Worm (Caenorhabditis elegans): ENCODE data around the gene Y57G11C.52.

Gene Y57G11C.52

DNA sequence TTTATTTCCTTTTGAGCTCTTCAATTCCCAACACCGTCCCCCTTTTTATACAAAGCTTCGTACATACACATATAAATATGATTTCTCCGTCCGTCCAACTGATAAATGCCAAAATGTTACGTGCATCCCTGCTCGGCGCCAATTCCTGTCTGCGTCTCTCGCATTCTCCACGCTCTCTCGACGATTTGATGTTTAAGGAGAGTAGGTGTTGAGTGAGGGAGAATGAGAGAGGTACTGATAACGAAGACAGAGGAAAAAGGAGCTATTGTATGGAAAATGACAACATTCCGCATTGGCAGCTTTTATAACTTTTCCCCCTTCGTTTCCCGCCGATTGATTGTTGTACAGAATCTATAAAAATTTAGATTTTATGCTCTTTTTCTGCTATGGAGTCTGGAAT lies 30.0 kb downstream of the Y57G11C.52 start:
- TF ChIP-seq pqm-1 (tag; optimal IDR thresholded peaks at IDR 0.05) (peak; percentile 65), nhr-71 (tag; optimal IDR thresholded peaks at IDR 0.05) (peak; percentile 5), nhr-90 (tag; optimal IDR thresholded peaks at IDR 0.05; ENCODE audit: poor library complexity) (peak; percentile 22), nhr-19 (GFP tag; conservative IDR thresholded peaks at IDR 0.05) (no peak), fkh-4 (tag; optimal IDR thresholded peaks at IDR 0.05; ENCODE audit: borderline replicate concordance) (no peak), fos-1 (tag; optimal IDR thresholded peaks at IDR 0.05) (no peak), ztf-11 (tag; optimal IDR thresholded peaks at IDR 0.05) (no peak), blmp-1 (tag; optimal IDR thresholded peaks at IDR 0.05) (no peak), fkh-8 (tag; optimal IDR thresholded peaks at IDR 0.05) (no peak), nhr-20 (tag; optimal IDR thresholded peaks at IDR 0.05) (peak; percentile 25), elt-2 (tag; optimal IDR thresholded peaks at IDR 0.05) (peak; percentile 84), hlh-4 (tag; optimal IDR thresholded peaks at IDR 0.05) (no peak), mdl-1 (tag; optimal IDR thresholded peaks at IDR 0.05) (peak in 1 of 2 experiments; percentile 2), jun-1 (tag; optimal IDR thresholded peaks at IDR 0.05) (peak; percentile 39), fkh-10 (GFP tag; optimal IDR thresholded peaks at IDR 0.05) (no peak), zip-4 (GFP tag; optimal IDR thresholded peaks at IDR 0.05) (no peak), egl-13 (tag; optimal IDR thresholded peaks at IDR 0.05) (no peak), rnt-1 (tag; optimal IDR thresholded peaks at IDR 0.05) (no peak), lin-35 (GFP tag; optimal IDR thresholded peaks at IDR 0.05) (peak in 1 of 2 experiments; percentile 54), snu-23 (GFP tag; optimal IDR thresholded peaks at IDR 0.05) (no peak), sptf-1 (tag; optimal IDR thresholded peaks at IDR 0.05) (no peak), xbp-1 (tag; optimal IDR thresholded peaks at IDR 0.05) (no peak), C04F5.9 (tag; optimal IDR thresholded peaks at IDR 0.05) (no peak)

DNA sequence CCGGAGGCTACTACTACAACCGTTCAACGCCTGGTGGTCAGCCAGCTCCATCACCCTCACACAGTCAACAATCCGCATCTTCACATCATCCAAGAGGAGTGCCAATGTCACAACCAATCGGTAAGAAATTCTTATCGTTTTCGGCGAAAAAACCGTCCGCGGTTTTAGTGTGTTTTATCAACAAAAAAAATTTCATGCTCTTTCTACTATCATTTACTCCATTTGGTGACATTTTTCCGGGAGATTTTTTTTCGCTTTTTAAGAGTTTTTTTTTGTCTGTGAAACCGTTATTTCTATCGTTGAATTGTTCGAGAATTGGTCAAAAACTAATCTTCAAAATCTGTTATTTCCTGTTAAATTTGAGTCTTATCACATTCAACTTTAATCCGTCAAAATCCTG lies 31.8 kb downstream of the Y57G11C.52 start:
- TF ChIP-seq C16A3.4 (tag; optimal IDR thresholded peaks at IDR 0.05) = no peak
- peak; percentile 36 for TF ChIP-seq elt-2 (tag; optimal IDR thresholded peaks at IDR 0.05)
- TF ChIP-seq pqm-1 (tag; optimal IDR thresholded peaks at IDR 0.05) = peak; percentile 41

DNA sequence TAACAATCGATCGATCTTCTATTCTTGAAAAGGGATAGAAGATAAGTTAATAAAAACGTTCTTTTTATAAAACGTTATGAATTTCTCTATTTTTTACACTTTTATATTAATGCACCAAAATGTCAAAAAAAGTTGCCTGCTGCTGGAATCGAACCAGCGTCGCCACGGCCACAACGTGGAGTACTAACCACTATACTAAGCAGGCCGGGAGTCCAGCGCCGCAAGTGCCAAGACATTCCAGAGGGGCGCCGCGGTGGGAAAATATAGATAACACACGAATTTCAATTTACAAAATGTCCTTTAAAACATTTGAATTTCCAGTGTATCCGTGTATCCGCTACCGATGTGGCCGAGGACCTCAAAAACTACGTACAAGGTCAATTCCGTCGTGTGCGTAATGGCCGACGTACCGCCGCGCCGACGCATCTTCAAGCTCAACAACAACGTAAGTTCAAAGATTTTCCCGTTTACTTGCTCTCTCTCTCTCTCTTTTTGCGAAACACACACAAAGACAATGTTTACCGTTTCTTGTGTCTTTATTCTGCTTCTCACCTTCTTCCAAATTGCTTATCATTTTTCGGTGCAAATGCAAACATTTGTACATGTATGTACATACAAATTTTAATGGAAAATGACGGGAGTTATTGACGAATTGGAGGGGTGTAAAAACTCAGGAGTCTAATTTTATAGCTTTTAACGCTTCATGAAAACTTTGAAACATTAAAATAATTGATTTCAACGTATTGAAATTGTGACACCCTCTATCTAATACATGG lies 35.3 kb downstream of the Y57G11C.52 start:
- TF ChIP-seq efl-3 (GFP tag; optimal IDR thresholded peaks at IDR 0.05) (no peak), tbx-2 (tag; optimal IDR thresholded peaks at IDR 0.05) (no peak), sup-37 (GFP tag; optimal IDR thresholded peaks at IDR 0.05) (no peak), mef-2 (tag; optimal IDR thresholded peaks at IDR 0.05) (no peak), ceh-8 (GFP tag; optimal IDR thresholded peaks at IDR 0.05) (no peak), C04F5.9 (tag; optimal IDR thresholded peaks at IDR 0.05) (no peak), snu-23 (GFP tag; optimal IDR thresholded peaks at IDR 0.05) (peak; percentile 37), ztf-11 (tag; optimal IDR thresholded peaks at IDR 0.05) (no peak), nhr-84 (tag; optimal IDR thresholded peaks at IDR 0.05) (no peak), unc-30 (tag; optimal IDR thresholded peaks at IDR 0.05) (no peak), mdl-1 (tag; optimal IDR thresholded peaks at IDR 0.05) (no peak), unc-98 (GFP tag; IDR thresholded peaks at IDR 0.05) (0 out of 2 replicates have a peak, but pooled peaks have one; percentile 7), elt-2 (tag; optimal IDR thresholded peaks at IDR 0.05) (peak; percentile 50), nhr-71 (tag; optimal IDR thresholded peaks at IDR 0.05) (peak; percentile 34), pqm-1 (tag; optimal IDR thresholded peaks at IDR 0.05) (no peak), nhr-90 (tag; optimal IDR thresholded peaks at IDR 0.05; ENCODE audit: poor library complexity) (peak; percentile 41), vab-15 (tag; optimal IDR thresholded peaks at IDR 0.05) (no peak), egl-27 (tag; optimal IDR thresholded peaks at IDR 0.05) (no peak), blmp-1 (tag; optimal IDR thresholded peaks at IDR 0.05) (no peak), swsn-7 (tag; optimal IDR thresholded peaks at IDR 0.05) (peak; percentile 6), nhr-20 (tag; optimal IDR thresholded peaks at IDR 0.05) (peak; percentile 4), lin-39 (tag; optimal IDR thresholded peaks at IDR 0.05) (no peak), zip-4 (GFP tag; optimal IDR thresholded peaks at IDR 0.05) (no peak), nhr-47 (tag; optimal IDR thresholded peaks at IDR 0.05) (no peak), efl-1 (optimal IDR thresholded peaks at IDR 0.05) (no peak), efl-1 (GFP tag; optimal IDR thresholded peaks at IDR 0.05 in 1 of 2) (peak in 1 of 2 experiments; percentile 81)
